Worm (Caenorhabditis elegans) whole organism, L4 larva: ENCODE measurements around the gene B0244.16.

Source experiments
- F37D6.2 ChIP-seq: sonication (generic microtip); optimal IDR thresholded peaks from 2 replicates; lab custom pipeline; 2016; ENCODE audit warnings: mild to moderate bottlenecking, missing genetic modification characterization, missing compliant biosample characterization
- Y105C5A.15 ChIP-seq: fragments of 200-800 bp; sonication (Bioruptor generic); IDR thresholded peaks from 2 replicates; pipeline ENCODE4 v1.3.6; 2022; ENCODE audit warnings: missing genetic modification characterization, missing compliant biosample characterization
- Y48G9A.11 ChIP-seq: fragments of 200-800 bp; sonication (Bioruptor generic); IDR thresholded peaks from 2 replicates; pipeline ENCODE4 v1.3.6; 2022; ENCODE audit warnings: missing genetic modification reagents, missing genetic modification characterization, missing compliant biosample characterization
- Y75B8A.6 ChIP-seq: fragments of 200-800 bp; sonication (Bioruptor generic); IDR thresholded peaks from 2 replicates; pipeline ENCODE4 v1.3.6; 2022; ENCODE audit warnings: missing genetic modification reagents, missing genetic modification characterization, missing compliant biosample characterization
- ZK546.5 ChIP-seq, 2 experiments: sonication (generic microtip); optimal IDR thresholded peaks; 2 replicates each; lab custom pipeline; 2017; ENCODE audit warnings: missing biosample characterization in 2 of 2, missing genetic modification characterization in 2 of 2
- aha-1 ChIP-seq: fragments of 150-350 bp; peaks from one replicate; lab custom pipeline; 2014; ENCODE audit warnings: missing biosample characterization, missing genetic modification characterization
- ama-1 ChIP-seq: fragments of 150-350 bp; optimal IDR thresholded peaks from 2 replicates; lab custom pipeline; 2014; ENCODE audit warnings: inconsistent platforms, mixed read lengths
- arid-1 ChIP-seq: fragments of 200-800 bp; sonication (Bioruptor generic); conservative IDR thresholded peaks from 2 replicates; pipeline ENCODE4 v1.3.6; 2022; ENCODE audit warnings: missing genetic modification reagents, missing genetic modification characterization, missing compliant biosample characterization
- ceh-20 ChIP-seq: fragments of 200-800 bp; sonication (Bioruptor generic); IDR thresholded peaks from 2 replicates; pipeline ENCODE4 v1.3.6; 2022; ENCODE audit warnings: missing genetic modification reagents, missing genetic modification characterization, missing compliant biosample characterization
- ceh-28 ChIP-seq: fragments of 150-350 bp; optimal IDR thresholded peaks from 2 replicates; lab custom pipeline; 2014; ENCODE audit warnings: missing biosample characterization, missing genetic modification reagents, missing genetic modification characterization
- ceh-62 ChIP-seq: sonication (generic microtip); optimal IDR thresholded peaks from 2 replicates; lab custom pipeline; 2017; ENCODE audit warnings: missing biosample characterization, missing genetic modification characterization
- ceh-82 ChIP-seq: sonication (generic microtip); optimal IDR thresholded peaks from 2 replicates; lab custom pipeline; 2017; ENCODE audit warnings: missing biosample characterization, missing genetic modification characterization
- ces-1 ChIP-seq: fragments of 150-350 bp; sonication (generic microtip); optimal IDR thresholded peaks from 4 replicates; lab custom pipeline; 2014; ENCODE audit warnings: missing biosample characterization, missing genetic modification reagents, missing genetic modification characterization
- daf-12 ChIP-seq: fragments of 150-350 bp; optimal IDR thresholded peaks from 2 replicates; lab custom pipeline; 2014; ENCODE audit warnings: missing biosample characterization, missing genetic modification reagents, missing genetic modification characterization
- daf-19 ChIP-seq: fragments of 200-800 bp; sonication (Bioruptor generic); conservative IDR thresholded peaks from 2 replicates; pipeline ENCODE4 v1.3.6; 2022; ENCODE audit warnings: missing genetic modification characterization, missing compliant biosample characterization
- daf-8 ChIP-seq: fragments of 200-800 bp; sonication (Bioruptor generic); IDR thresholded peaks from 2 replicates; pipeline ENCODE4 v1.3.6; 2022; ENCODE audit warnings: missing genetic modification characterization, missing compliant biosample characterization
- dmd-6 ChIP-seq: fragments of 200-800 bp; sonication (Bioruptor generic); IDR thresholded peaks from 2 replicates; pipeline ENCODE4 v1.3.6; 2022; ENCODE audit warnings: missing genetic modification reagents, missing genetic modification characterization, missing compliant biosample characterization
- dve-1 ChIP-seq: sonication (generic microtip); optimal IDR thresholded peaks from 2 replicates; lab custom pipeline; 2017; ENCODE audit warnings: antibody characterized with exemption, mild to moderate bottlenecking, missing genetic modification characterization, missing compliant biosample characterization; ENCODE audit not compliant: insufficient read depth
- egl-43 ChIP-seq: fragments of 200-800 bp; sonication (Bioruptor generic); IDR thresholded peaks from 2 replicates; pipeline ENCODE4 v1.3.6; 2022; ENCODE audit warnings: missing genetic modification reagents, missing genetic modification characterization, missing compliant biosample characterization
- fkh-10 ChIP-seq: fragments of 150-350 bp; optimal IDR thresholded peaks from 2 replicates; lab custom pipeline; 2014; ENCODE audit warnings: missing biosample characterization, missing genetic modification reagents, missing genetic modification characterization
- fos-1 ChIP-seq: fragments of 150-350 bp; optimal IDR thresholded peaks from 2 replicates; lab custom pipeline; 2014; ENCODE audit warnings: missing biosample characterization, missing genetic modification characterization
- hlh-11 ChIP-seq: fragments of 200-800 bp; sonication (Bioruptor generic); optimal IDR thresholded peaks from 2 replicates; lab custom pipeline; 2018; ENCODE audit warnings: mild to moderate bottlenecking, missing genetic modification characterization, missing compliant biosample characterization
- hlh-30 ChIP-seq: sonication (generic microtip); optimal IDR thresholded peaks from 2 replicates; lab custom pipeline; 2017; ENCODE audit warnings: antibody characterized with exemption, mild to moderate bottlenecking, missing genetic modification characterization, missing compliant biosample characterization; ENCODE audit not compliant: insufficient read depth
- jun-1 ChIP-seq: fragments of 150-350 bp; optimal IDR thresholded peaks from 2 replicates; lab custom pipeline; 2014; ENCODE audit warnings: missing biosample characterization, missing genetic modification reagents, missing genetic modification characterization
- lin-1 ChIP-seq: fragments of 200-800 bp; sonication (Bioruptor generic); IDR thresholded peaks from 2 replicates; pipeline ENCODE4 v1.3.6; 2022; ENCODE audit warnings: missing genetic modification reagents, missing genetic modification characterization, missing compliant biosample characterization
- lin-13 ChIP-seq: fragments of 150-350 bp; optimal IDR thresholded peaks from 2 replicates; lab custom pipeline; 2014; ENCODE audit warnings: missing biosample characterization, missing genetic modification reagents, missing genetic modification characterization
- lin-15B ChIP-seq: fragments of 150-350 bp; sonication (generic microtip); optimal IDR thresholded peaks from 3 replicates; lab custom pipeline; 2014; ENCODE audit warnings: missing biosample characterization, missing genetic modification characterization
- lin-38 ChIP-seq: fragments of 200-800 bp; sonication (Bioruptor generic); IDR thresholded peaks from 2 replicates; pipeline ENCODE4 v1.3.6; 2022; ENCODE audit warnings: missing genetic modification reagents, missing genetic modification characterization, missing compliant biosample characterization
- lir-3 ChIP-seq: sonication (generic microtip); optimal IDR thresholded peaks from 2 replicates; lab custom pipeline; 2016; ENCODE audit warnings: mild to moderate bottlenecking, missing genetic modification characterization, missing compliant biosample characterization
- madf-9 ChIP-seq: fragments of 200-800 bp; sonication (Bioruptor generic); conservative IDR thresholded peaks from 2 replicates; pipeline ENCODE4 v1.3.6; 2022; ENCODE audit warnings: missing genetic modification reagents, missing genetic modification characterization, missing compliant biosample characterization
- mdl-1 ChIP-seq, 2 experiments: fragments of 150-350 bp in 1 of 2; sonication (generic microtip) in 1 of 2; optimal IDR thresholded peaks; 2 replicates each; lab custom pipeline; 2014 to 2017; ENCODE audit warnings: missing biosample characterization in 2 of 2, missing genetic modification characterization in 2 of 2
- mep-1 ChIP-seq: fragments of 150-350 bp; sonication (generic microtip); optimal IDR thresholded peaks from 3 replicates; lab custom pipeline; 2014; ENCODE audit warnings: missing biosample characterization, missing genetic modification characterization
- mxl-2 ChIP-seq: fragments of 200-800 bp; sonication (Bioruptor generic); conservative IDR thresholded peaks from 2 replicates; pipeline ENCODE4 v1.3.6; 2022; ENCODE audit warnings: missing genetic modification reagents, missing genetic modification characterization, missing compliant biosample characterization
- nhr-10 ChIP-seq: fragments of 150-350 bp; optimal IDR thresholded peaks from 2 replicates; lab custom pipeline; 2014; ENCODE audit warnings: missing biosample characterization, missing genetic modification characterization
- nhr-102 ChIP-seq: sonication (generic microtip); optimal IDR thresholded peaks from 2 replicates; lab custom pipeline; 2016; ENCODE audit warnings: mild to moderate bottlenecking, missing genetic modification characterization, moderate library complexity, missing compliant biosample characterization
- nhr-111 ChIP-seq: fragments of 200-800 bp; sonication (Bioruptor generic); optimal IDR thresholded peaks from 2 replicates; lab custom pipeline; 2018; ENCODE audit warnings: mild to moderate bottlenecking, missing genetic modification characterization, missing compliant biosample characterization
- nhr-28 ChIP-seq: fragments of 150-350 bp; optimal IDR thresholded peaks from 2 replicates; lab custom pipeline; 2014; ENCODE audit warnings: missing biosample characterization, missing genetic modification characterization
- nhr-42 ChIP-seq: fragments of 200-800 bp; sonication (Bioruptor generic); IDR thresholded peaks from 2 replicates; pipeline ENCODE4 v1.3.6; 2022; ENCODE audit warnings: missing genetic modification characterization, missing compliant biosample characterization
- nhr-77 ChIP-seq: fragments of 150-350 bp; optimal IDR thresholded peaks from 2 replicates; lab custom pipeline; 2014; ENCODE audit warnings: missing biosample characterization, missing genetic modification characterization
- pha-4 ChIP-seq, 2 experiments: fragments of 150-350 bp in 1 of 2; fragments of 200-800 bp in 1 of 2; sonication (Bioruptor generic) in 1 of 2; IDR thresholded peaks in 1 of 2; optimal IDR thresholded peaks in 1 of 2; 2 replicates each; pipeline versions ENCODE4 v1.3.6 to Lab custom; 2014 to 2022; ENCODE audit warnings: missing genetic modification characterization in 2 of 2, missing genetic modification reagents in 2 of 2, missing biosample characterization in 1 of 2, missing compliant biosample characterization in 1 of 2
- php-3 ChIP-seq: fragments of 200-800 bp; sonication (Bioruptor generic); IDR thresholded peaks from 2 replicates; pipeline ENCODE4 v1.3.6; 2022; ENCODE audit warnings: missing genetic modification reagents, missing genetic modification characterization, missing compliant biosample characterization
- rbr-2 ChIP-seq: sonication (generic microtip); optimal IDR thresholded peaks from 2 replicates; lab custom pipeline; 2016; ENCODE audit warnings: missing genotype, missing genetic modification characterization, missing compliant biosample characterization
- saeg-2 ChIP-seq: fragments of 200-800 bp; sonication (Bioruptor generic); IDR thresholded peaks from 2 replicates; pipeline ENCODE4 v1.3.6; 2022; ENCODE audit warnings: missing genetic modification reagents, missing genetic modification characterization, missing compliant biosample characterization
- set-16 ChIP-seq: fragments of 200-800 bp; sonication (Bioruptor generic); IDR thresholded peaks from 2 replicates; pipeline ENCODE4 v1.3.6; 2022; ENCODE audit warnings: missing genetic modification reagents, missing genetic modification characterization, missing compliant biosample characterization
- spr-1 ChIP-seq: sonication (generic microtip); optimal IDR thresholded peaks from 2 replicates; lab custom pipeline; 2016; ENCODE audit warnings: mild to moderate bottlenecking, missing genetic modification characterization, missing compliant biosample characterization
- tra-1 ChIP-seq: fragments of 200-800 bp; sonication (Bioruptor generic); IDR thresholded peaks from 2 replicates; pipeline ENCODE4 v1.3.6; 2022; ENCODE audit warnings: missing genetic modification reagents, missing genetic modification characterization, missing compliant biosample characterization
- unc-130 ChIP-seq: sonication (generic microtip); optimal IDR thresholded peaks from 2 replicates; lab custom pipeline; 2016; ENCODE audit warnings: missing genetic modification reagents, missing genetic modification characterization, missing compliant biosample characterization
- unc-62 ChIP-seq, 3 experiments: fragments of 150-350 bp in 1 of 3; sonication (generic microtip); optimal IDR thresholded peaks in 2 of 3; peaks in 1 of 3; 1 replicate in 1 of 3; 2 replicates in 2 of 3; lab custom pipeline; 2014 to 2017; ENCODE audit warnings: missing biosample characterization in 3 of 3, missing genetic modification characterization in 3 of 3, missing genetic modification reagents in 3 of 3, missing genotype in 1 of 3
- vab-7 ChIP-seq: fragments of 200-800 bp; sonication (Bioruptor generic); IDR thresholded peaks from 2 replicates; pipeline ENCODE4 v1.3.6; 2022; ENCODE audit warnings: missing genetic modification reagents, missing genetic modification characterization, missing compliant biosample characterization
- zag-1 ChIP-seq: fragments of 150-350 bp; optimal IDR thresholded peaks from 2 replicates; lab custom pipeline; 2014; ENCODE audit warnings: missing biosample characterization, missing genetic modification characterization
- zip-11 ChIP-seq: fragments of 200-800 bp; sonication (Bioruptor generic); IDR thresholded peaks from 2 replicates; pipeline ENCODE4 v1.3.6; 2022; ENCODE audit warnings: missing genetic modification characterization, missing compliant biosample characterization

The B0244.16 gene

ce11 chrIII:5710676-5711075, 30.1 kb upstream of the B0244.16 start (continued):
- no peak for TF ChIP-seq zag-1 (tag; lab: Kevin White, UChicago)
- no peak for TF ChIP-seq set-16 (GFP tag; lab: Robert Waterston, UW)
- peak; percentile 22 for TF ChIP-seq rbr-2
- TF ChIP-seq nhr-28, result peak; percentile 86
- TF ChIP-seq pha-4 (GFP tag; IDR thresholded peaks at IDR 0.05; lab: Robert Waterston, UW), result no peak
- no peak for TF ChIP-seq pha-4 (tag; optimal IDR thresholded peaks at IDR 0.05; lab: Kevin White, UChicago)
- TF ChIP-seq jun-1, result no peak
- no peak for TF ChIP-seq Y48G9A.11 (GFP tag; lab: Robert Waterston, UW)
- no peak for TF ChIP-seq Y105C5A.15 (GFP tag; lab: Robert Waterston, UW)
- no peak for TF ChIP-seq ZK546.5 (tag; optimal IDR thresholded peaks at IDR 0.05; lab: Kevin White, UChicago)
- TF ChIP-seq nhr-77 (tag; lab: Kevin White, UChicago), result no peak
- no peak for TF ChIP-seq saeg-2 (GFP tag; lab: Robert Waterston, UW)
- TF ChIP-seq hlh-11 (tag; lab: Kevin White, UChicago), result peak; percentile 86
- TF ChIP-seq daf-8 (GFP tag; lab: Robert Waterston, UW), result no peak
- TF ChIP-seq daf-12 (tag; lab: Kevin White, UChicago), result no peak
- TF ChIP-seq unc-130, result no peak
- TF ChIP-seq hlh-30 (tag; lab: Kevin White, UChicago), result peak; percentile 44
- TF ChIP-seq ama-1, result peak; percentile 51
- TF ChIP-seq Y75B8A.6, result no peak
- no peak for TF ChIP-seq nhr-10 (tag; lab: Kevin White, UChicago)
- no peak for TF ChIP-seq lin-13 (GFP tag; lab: Kevin White, UChicago)
- TF ChIP-seq spr-1 (tag; lab: Kevin White, UChicago), result peak; percentile 45
- TF ChIP-seq zip-11, result no peak
- TF ChIP-seq lir-3, result no peak
- no peak for TF ChIP-seq lin-15B (tag; lab: Kevin White, UChicago)
- TF ChIP-seq lin-38 (GFP tag; lab: Robert Waterston, UW), result no peak
- peak; percentile 30; the same call in 1 of the 2 replicates for TF ChIP-seq dmd-6 (GFP tag; lab: Robert Waterston, UW)
- TF ChIP-seq vab-7 (GFP tag; lab: Robert Waterston, UW), result no peak
- TF ChIP-seq mxl-2 (GFP tag; lab: Robert Waterston, UW), result no peak
- no peak for TF ChIP-seq nhr-42
- TF ChIP-seq tra-1 (GFP tag; lab: Robert Waterston, UW), result no peak
- TF ChIP-seq arid-1 (GFP tag; lab: Robert Waterston, UW), result no peak
- no peak for TF ChIP-seq fkh-10
- TF ChIP-seq egl-43 (GFP tag; lab: Robert Waterston, UW), result no peak
- TF ChIP-seq ces-1, result no peak
- TF ChIP-seq ceh-82, result no peak
- TF ChIP-seq ceh-20 (GFP tag; lab: Robert Waterston, UW), result 0 out of 2 replicates have a peak, but pooled peaks have one; percentile 37
- no peak for TF ChIP-seq nhr-111
- no peak for TF ChIP-seq daf-19
- TF ChIP-seq mdl-1 (tag; optimal IDR thresholded peaks at IDR 0.05; lab: Kevin White, UChicago), result peak in 1 of 2 experiments; percentile 80
- TF ChIP-seq ceh-28 (tag; lab: Kevin White, UChicago), result no peak
- no peak for TF ChIP-seq php-3
- TF ChIP-seq mep-1 (tag; lab: Kevin White, UChicago), result peak; percentile 53
- peak; percentile 83 for TF ChIP-seq aha-1
- peak in 1 of 2 experiments; percentile 76 for TF ChIP-seq unc-62 (GFP tag; optimal IDR thresholded peaks at IDR 0.05 in 1 of 2; lab: Kevin White, UChicago)
- no peak for TF ChIP-seq unc-62 (tag; optimal IDR thresholded peaks at IDR 0.05; lab: Kevin White, UChicago)
- TF ChIP-seq nhr-102 (tag; lab: Kevin White, UChicago), result no peak
- TF ChIP-seq F37D6.2 (tag; lab: Kevin White, UChicago), result no peak
- no peak for TF ChIP-seq fos-1 (tag; lab: Kevin White, UChicago)
- 0 out of 2 replicates have a peak, but pooled peaks have one; percentile 42 for TF ChIP-seq madf-9 (GFP tag; lab: Robert Waterston, UW)
- no peak for TF ChIP-seq lin-1 (GFP tag; lab: Robert Waterston, UW)
- TF ChIP-seq ceh-62 (tag; lab: Kevin White, UChicago), result no peak
- TF ChIP-seq dve-1, result peak; percentile 41
